Worm (Caenorhabditis elegans) whole organism, L2 larva: Measurements from ENCODE around the gene C14A6.6.

Source experiments
- R02D3.7 ChIP-seq: fragments of 150-350 bp; optimal IDR thresholded peaks from 2 replicates; lab custom pipeline; 2014; ENCODE audit warnings: missing biosample characterization, missing genetic modification characterization
- ama-1 ChIP-seq: fragments of 150-350 bp; optimal IDR thresholded peaks from 2 replicates; lab custom pipeline; 2018; ENCODE audit warnings: inconsistent platforms
- blmp-1 ChIP-seq: sonication (generic microtip); optimal IDR thresholded peaks from 2 replicates; lab custom pipeline; 2017; ENCODE audit warnings: missing genetic modification characterization, mild to moderate bottlenecking, missing compliant biosample characterization, antibody characterized with exemption, moderate library complexity; ENCODE audit not compliant: insufficient read depth
- ceh-16 ChIP-seq: fragments of 150-350 bp; optimal IDR thresholded peaks from 2 replicates; lab custom pipeline; 2014; ENCODE audit warnings: missing biosample characterization, missing genetic modification characterization
- ceh-82 ChIP-seq: fragments of 150-350 bp; optimal IDR thresholded peaks from 2 replicates; lab custom pipeline; 2014; ENCODE audit warnings: missing biosample characterization, missing genetic modification characterization
- egl-27 ChIP-seq: sonication (generic microtip); optimal IDR thresholded peaks from 3 replicates; lab custom pipeline; 2017; ENCODE audit warnings: missing biosample characterization, missing genetic modification reagents, missing genetic modification characterization
- lin-13 ChIP-seq: fragments of 150-350 bp; optimal IDR thresholded peaks from 2 replicates; lab custom pipeline; 2014; ENCODE audit warnings: missing biosample characterization, missing genetic modification reagents, missing genetic modification characterization
- lsy-2 ChIP-seq, 2 experiments: fragments of 150-350 bp in 1 of 2; sonication (generic microtip) in 1 of 2; optimal IDR thresholded peaks; 2 replicates each; lab custom pipeline; 2014 to 2017; ENCODE audit warnings: missing biosample characterization in 2 of 2, missing genetic modification characterization in 2 of 2
- nhr-12 ChIP-seq: fragments of 150-350 bp; optimal IDR thresholded peaks from 2 replicates; lab custom pipeline; 2014; ENCODE audit warnings: missing biosample characterization, missing genetic modification characterization
- nhr-237 ChIP-seq: fragments of 150-350 bp; optimal IDR thresholded peaks from 2 replicates; lab custom pipeline; 2014; ENCODE audit warnings: missing biosample characterization, missing genetic modification characterization
- snpc-4 ChIP-seq: fragments of 150-350 bp; optimal IDR thresholded peaks from 2 replicates; lab custom pipeline; 2014; ENCODE audit warnings: missing biosample characterization, missing genetic modification characterization
- unc-55 ChIP-seq: fragments of 150-350 bp; sonication (generic microtip); optimal IDR thresholded peaks from 3 replicates; lab custom pipeline; 2014; ENCODE audit warnings: missing biosample characterization, missing genetic modification reagents, missing genetic modification characterization
- unc-62 ChIP-seq: fragments of 150-350 bp; optimal IDR thresholded peaks from 2 replicates; lab custom pipeline; 2014; ENCODE audit warnings: missing biosample characterization, missing genetic modification reagents, missing genetic modification characterization
- zag-1 ChIP-seq: fragments of 150-350 bp; optimal IDR thresholded peaks from 2 replicates; lab custom pipeline; 2014; ENCODE audit warnings: missing biosample characterization, missing genetic modification characterization

ce11 chrV:18189181-18189580, 22.1 kb upstream of the C14A6.6 start, which contains the start of gene clec-246:
- TF ChIP-seq unc-62 (no peak), ama-1 (lab: Kevin White, UChicago) (no peak), snpc-4 (tag; lab: Kevin White, UChicago) (no peak), R02D3.7 (tag; lab: Kevin White, UChicago) (no peak), blmp-1 (tag; lab: Kevin White, UChicago) (no peak), lin-13 (GFP tag; lab: Kevin White, UChicago) (no peak), egl-27 (tag; lab: Kevin White, UChicago) (no peak), zag-1 (no peak), nhr-237 (tag; lab: Kevin White, UChicago) (no peak), lsy-2 (tag; optimal IDR thresholded peaks at IDR 0.05; lab: Kevin White, UChicago) (no peak), unc-55 (GFP tag; lab: Kevin White, UChicago) (no peak), nhr-12 (tag; lab: Kevin White, UChicago) (no peak), ceh-16 (tag; lab: Kevin White, UChicago) (no peak), ceh-82 (no peak)
